Worm (Caenorhabditis elegans): ENCODE measurements around the gene sto-5.

The sto-5 gene

ce11 chrX:16859956-16860446 is 34.7 kb upstream of the sto-5 start, which contains the start of gene T20F7.3:
Gene T20F7.3 (plus strand): TSS chrX:16860396.
- TF ChIP-seq nhr-80 (tag; optimal IDR thresholded peaks at IDR 0.05) (peak; percentile 65), F33H1.4 (GFP tag; IDR thresholded peaks at IDR 0.05) (no peak)

DNA sequence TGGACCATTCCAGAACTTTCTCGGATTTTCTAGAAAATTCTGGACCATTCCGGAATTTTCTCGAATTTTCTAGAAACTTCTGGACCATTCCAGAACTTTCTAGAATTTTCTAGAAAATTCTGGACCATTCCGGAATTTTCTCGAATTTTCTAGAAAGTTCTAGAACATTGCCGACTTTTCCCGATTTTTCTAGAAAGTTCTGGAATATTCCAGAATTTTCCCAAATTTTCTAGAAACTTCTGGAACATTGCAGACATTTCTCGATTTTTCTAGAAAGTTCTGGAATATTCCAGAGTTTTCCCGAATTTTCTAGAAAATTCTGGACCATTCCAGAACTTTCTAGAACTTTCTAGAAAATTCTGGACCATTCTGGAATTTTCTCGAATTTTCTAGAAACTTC is 26.1 kb upstream of the sto-5 start:
- TF ChIP-seq dox-1 (GFP tag; IDR thresholded peaks at IDR 0.05) (peak; percentile 71), egrh-3 (GFP tag; IDR thresholded peaks at IDR 0.05) (peak; percentile 63), hsf-1 (GFP tag; IDR thresholded peaks at IDR 0.05) (peak; percentile 97), nfyb-1 (GFP tag; IDR thresholded peaks at IDR 0.05) (0 out of 2 replicates have a peak, but pooled peaks have one; percentile 26)

ce11 chrX:16844924-16845323 is 19.7 kb upstream of the sto-5 start, which contains the start of gene F41G4.8:
Gene F41G4.8 (minus strand): TSS chrX:16845024.
- TF ChIP-seq sptf-2 (GFP tag; optimal IDR thresholded peaks at IDR 0.05) (no peak), zim-3 (tag; optimal IDR thresholded peaks at IDR 0.05) (no peak), B0261.1 (tag; optimal IDR thresholded peaks at IDR 0.05) (no peak), ZK185.1 (tag; optimal IDR thresholded peaks at IDR 0.05; ENCODE audit: poor library complexity, severe bottlenecking) (no peak), K11D2.4 (GFP tag; IDR thresholded peaks at IDR 0.05) (no peak), ceh-27 (GFP tag; optimal IDR thresholded peaks at IDR 0.05) (no peak), ets-4 (GFP tag; optimal IDR thresholded peaks at IDR 0.05) (no peak), bed-2 (GFP tag; IDR thresholded peaks at IDR 0.05) (no peak), sdz-38 (tag; optimal IDR thresholded peaks at IDR 0.05) (no peak), ztf-26 (tag; optimal IDR thresholded peaks at IDR 0.05) (no peak)

DNA sequence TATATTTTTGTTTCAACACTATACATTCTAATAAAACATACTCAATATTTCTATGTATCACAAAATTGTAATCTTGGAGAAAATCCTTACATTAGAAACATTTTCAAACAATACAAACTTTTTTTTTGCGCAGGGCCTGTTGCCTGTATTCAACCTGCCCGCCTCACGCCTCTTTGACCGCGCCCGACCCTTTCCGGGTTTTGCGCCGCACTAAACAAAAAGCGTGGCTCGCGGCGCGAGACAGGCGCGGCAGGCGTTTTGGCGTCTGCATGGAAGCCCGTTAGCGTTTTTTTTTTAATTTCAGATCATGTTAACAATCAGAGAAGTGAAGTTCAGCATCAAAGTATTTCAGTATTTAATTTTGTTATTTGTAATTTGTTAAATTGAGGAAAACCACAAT is 17.7 kb upstream of the sto-5 start:
- TF ChIP-seq zfh-2 (GFP tag; conservative IDR thresholded peaks at IDR 0.05) (peak; percentile 84), K12H6.12 (tag; optimal IDR thresholded peaks at IDR 0.05) (no peak), nhr-27 (tag; optimal IDR thresholded peaks at IDR 0.05) (no peak), dpff-1 (tag; optimal IDR thresholded peaks at IDR 0.05) (no peak), rec-8 (tag; optimal IDR thresholded peaks at IDR 0.05) (no peak), aptf-2 (GFP tag; conservative IDR thresholded peaks at IDR 0.05) (0 out of 2 replicates have a peak, but pooled peaks have one; percentile 16), snpc-4 (GFP tag; optimal IDR thresholded peaks at IDR 0.05) (no peak), snpc-4 (tag; optimal IDR thresholded peaks at IDR 0.05) (peak in 1 of 4 experiments; percentile 46), F22D6.2 (tag; optimal IDR thresholded peaks at IDR 0.05) (no peak), nhr-120 (GFP tag; IDR thresholded peaks at IDR 0.05) (no peak)

DNA sequence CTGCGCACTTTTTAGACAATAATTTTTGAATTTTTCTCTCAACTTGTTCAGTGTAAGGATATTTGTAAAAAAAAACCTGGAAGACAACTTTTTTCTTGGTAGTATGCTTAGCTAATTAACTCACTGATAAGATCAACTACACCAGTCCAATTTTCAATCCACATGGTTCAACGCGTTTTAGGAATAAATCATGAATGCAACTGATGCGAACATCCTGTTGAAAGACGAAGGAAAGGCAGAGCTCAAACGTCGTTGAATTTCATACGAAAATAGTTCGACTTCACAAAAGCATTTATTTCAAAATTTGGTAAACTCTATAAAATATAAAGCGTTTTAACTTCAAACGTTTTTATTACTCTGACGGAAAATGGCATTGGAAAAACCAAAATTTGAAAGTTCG is 15.5 kb upstream of the sto-5 start, which contains the start of gene dyla-1:
dyla-1 (plus strand) TSS at position 301 of the 400 bp plus-strand sequence.
- no peak for TF ChIP-seq fkh-3 (tag; optimal IDR thresholded peaks at IDR 0.05)
- TF ChIP-seq snpc-1.3 (tag; optimal IDR thresholded peaks at IDR 0.05; ENCODE audit: insufficient read depth) = no peak
- no peak for TF ChIP-seq ceh-58 (GFP tag; IDR thresholded peaks at IDR 0.05)
- no peak for TF ChIP-seq ztf-25 (GFP tag; IDR thresholded peaks at IDR 0.05)
- no peak for TF ChIP-seq snpc-4 (GFP tag; optimal IDR thresholded peaks at IDR 0.05)
- no peak for TF ChIP-seq snpc-4 (tag; optimal IDR thresholded peaks at IDR 0.05)
- no peak for TF ChIP-seq dpl-1 (GFP tag; optimal IDR thresholded peaks at IDR 0.05)
- TF ChIP-seq akir-1 (GFP tag; optimal IDR thresholded peaks at IDR 0.05) = no peak
- TF ChIP-seq Y95B8A.8 (GFP tag; IDR thresholded peaks at IDR 0.05) = no peak
- no peak for TF ChIP-seq rcor-1 (GFP tag; IDR thresholded peaks at IDR 0.05)
- TF ChIP-seq die-1 (tag; optimal IDR thresholded peaks at IDR 0.05) = no peak
- TF ChIP-seq ztf-26 (tag; optimal IDR thresholded peaks at IDR 0.05) = no peak
- no peak for TF ChIP-seq nfya-1 (tag; optimal IDR thresholded peaks at IDR 0.05; ENCODE audit: borderline replicate concordance, insufficient read depth)
- no peak for TF ChIP-seq tbx-9 (tag; optimal IDR thresholded peaks at IDR 0.05; ENCODE audit: borderline replicate concordance)
- no peak for TF ChIP-seq gei-17 (GFP tag; optimal IDR thresholded peaks at IDR 0.05)
- TF ChIP-seq K11D2.4 (GFP tag; IDR thresholded peaks at IDR 0.05) = no peak
- no peak for TF ChIP-seq ceh-40 (GFP tag; IDR thresholded peaks at IDR 0.05)
- TF ChIP-seq B0336.3 (GFP tag; IDR thresholded peaks at IDR 0.05) = no peak
- no peak for TF ChIP-seq B0035.1 (tag; optimal IDR thresholded peaks at IDR 0.05)
- no peak for TF ChIP-seq Y67H2A.10 (GFP tag; conservative IDR thresholded peaks at IDR 0.05)
- no peak for TF ChIP-seq tlf-1 (GFP tag; optimal IDR thresholded peaks at IDR 0.05)
